Worm (Caenorhabditis elegans) whole organism, young adult: ENCODE measurements around the gene aps-2.

Experiments
- F22D6.2 ChIP-seq: sonication (generic microtip); optimal IDR thresholded peaks from 2 replicates; lab custom pipeline; 2016; ENCODE audit warnings: mild to moderate bottlenecking, missing genetic modification characterization, missing compliant biosample characterization
- attf-3 ChIP-seq: fragments of 200-800 bp; sonication (Bioruptor generic); conservative IDR thresholded peaks from 2 replicates; pipeline ENCODE4 v1.3.6; 2022; ENCODE audit warnings: missing genetic modification reagents, missing genetic modification characterization, missing compliant biosample characterization
- hlh-12 ChIP-seq: sonication (generic microtip); optimal IDR thresholded peaks from 2 replicates; lab custom pipeline; 2016; ENCODE audit warnings: missing genetic modification characterization, missing compliant biosample characterization
- somi-1 ChIP-seq: fragments of 200-800 bp; sonication (Bioruptor generic); optimal IDR thresholded peaks from 2 replicates; lab custom pipeline; 2018; ENCODE audit warnings: mild to moderate bottlenecking, missing genetic modification characterization, missing compliant biosample characterization

- no peak for TF ChIP-seq F22D6.2 (tag; lab: Kevin White, UChicago)
- no peak for TF ChIP-seq somi-1 (GFP tag; lab: Kevin White, UChicago)
- TF ChIP-seq attf-3 (GFP tag; lab: Robert Waterston, UW): no peak
- no peak for TF ChIP-seq hlh-12
Observed at ce11 chrX:4448283-4448682, 9.8 kb upstream of the aps-2 start, which contains the start of gene mltn-13.
